Fruit fly (Drosophila melanogaster) whole organism, embryonic: ENCODE data around the gene anne.
A peak's percentile ranks its signal among the peaks of the same experiment; 100 is the strongest.

Experiments
- B-H2 ChIP-seq: fragments of 200-800 bp; sonication (Bioruptor generic); optimal IDR thresholded peaks from 2 replicates; lab custom pipeline; 2018; ENCODE audit warnings: missing biosample characterization, mild to moderate bottlenecking, missing genetic modification characterization
- CG1024 ChIP-seq: fragments of 200-800 bp; sonication (Bioruptor generic); IDR thresholded peaks from 2 replicates; pipeline ENCODE4 v1.3.6; 2022; ENCODE audit warnings: missing biosample characterization, missing genetic modification characterization
- CG10431 ChIP-seq: fragments of 200-800 bp; sonication (Bioruptor generic); optimal IDR thresholded peaks from 3 replicates; lab custom pipeline; 2018; ENCODE audit warnings: missing biosample characterization, mild to moderate bottlenecking, missing genetic modification characterization
- CG11723 ChIP-seq: fragments of 200-800 bp; sonication (Bioruptor generic); optimal IDR thresholded peaks from 2 replicates; lab custom pipeline; 2017; ENCODE audit warnings: missing biosample characterization, mild to moderate bottlenecking, missing genetic modification characterization
- CG1233 ChIP-seq: fragments of 200-800 bp; sonication (Bioruptor generic); optimal IDR thresholded peaks from 4 replicates; lab custom pipeline; 2018; ENCODE audit warnings: missing biosample characterization, mild to moderate bottlenecking, missing genetic modification characterization
- CG12659 ChIP-seq: fragments of 200-800 bp; sonication (Bioruptor generic); optimal IDR thresholded peaks from 3 replicates; lab custom pipeline; 2017; ENCODE audit warnings: mild to moderate bottlenecking, missing biosample characterization, missing genetic modification reagents, missing genetic modification characterization
- CG12942 ChIP-seq: fragments of 200-800 bp; sonication (Bioruptor generic); optimal IDR thresholded peaks from 3 replicates; lab custom pipeline; 2016; ENCODE audit warnings: missing biosample characterization, missing genetic modification characterization
- CG14014 ChIP-seq: fragments of 200-800 bp; sonication (Bioruptor generic); IDR thresholded peaks from 2 replicates; pipeline ENCODE4 v1.3.6; 2022; ENCODE audit warnings: missing biosample characterization, missing genetic modification characterization
- CG14710 ChIP-seq: fragments of 200-800 bp; sonication (Bioruptor generic); optimal IDR thresholded peaks from 3 replicates; lab custom pipeline; 2019; ENCODE audit warnings: missing biosample characterization, mild to moderate bottlenecking, missing genetic modification characterization, moderate library complexity
- CG15696 ChIP-seq: fragments of 200-800 bp; sonication (Bioruptor generic); optimal IDR thresholded peaks from 2 replicates; lab custom pipeline; 2019; ENCODE audit warnings: missing biosample characterization, mild to moderate bottlenecking, missing genetic modification characterization, moderate library complexity
- CG1603 ChIP-seq: fragments of 200-800 bp; sonication (Bioruptor generic); optimal IDR thresholded peaks from 2 replicates; lab custom pipeline; 2019; ENCODE audit warnings: missing biosample characterization, mild to moderate bottlenecking, missing genetic modification characterization, moderate library complexity
- CG17361 ChIP-seq: fragments of 200-800 bp; sonication (Bioruptor generic); IDR thresholded peaks from 3 replicates; pipeline ENCODE4 v1.3.6; 2022; ENCODE audit warnings: missing biosample characterization, missing genetic modification characterization
- CG17829 ChIP-seq: fragments of 200-800 bp; optimal IDR thresholded peaks from 2 replicates; lab custom pipeline; 2019; ENCODE audit warnings: missing biosample characterization, mild to moderate bottlenecking, missing genetic modification characterization, moderate library complexity
- CG18764 ChIP-seq: fragments of 200-800 bp; sonication (Bioruptor generic); optimal IDR thresholded peaks from 3 replicates; lab custom pipeline; 2016; ENCODE audit warnings: missing biosample characterization, missing genetic modification characterization
- CG2116 ChIP-seq: fragments of 200-800 bp; sonication (Bioruptor generic); optimal IDR thresholded peaks from 3 replicates; lab custom pipeline; 2018; ENCODE audit warnings: missing biosample characterization, mild to moderate bottlenecking, missing genetic modification characterization
- CG2129 ChIP-seq: fragments of 200-800 bp; sonication (Bioruptor generic); IDR thresholded peaks from 2 replicates; pipeline ENCODE4 v1.3.6; 2022; ENCODE audit warnings: missing biosample characterization, missing genetic modification characterization; ENCODE audit not compliant: partially characterized antibody
- CG2199 ChIP-seq: fragments of 200-800 bp; sonication (Bioruptor generic); IDR thresholded peaks from 3 replicates; pipeline ENCODE4 v1.3.6; 2022; ENCODE audit warnings: missing biosample characterization, missing genetic modification characterization
- CG2712 ChIP-seq: fragments of 200-800 bp; optimal IDR thresholded peaks from 3 replicates; lab custom pipeline; 2019; ENCODE audit warnings: missing biosample characterization, mild to moderate bottlenecking, missing genetic modification characterization, moderate library complexity
- CG33213 ChIP-seq: fragments of 200-800 bp; sonication (Bioruptor generic); optimal IDR thresholded peaks from 3 replicates; lab custom pipeline; 2016; ENCODE audit warnings: missing biosample characterization, missing genetic modification characterization
- CG4424 ChIP-seq: fragments of 200-800 bp; sonication (Bioruptor generic); optimal IDR thresholded peaks from 3 replicates; lab custom pipeline; 2016; ENCODE audit warnings: missing biosample characterization, missing genetic modification characterization
- CG7963 ChIP-seq: fragments of 200-800 bp; sonication (Bioruptor generic); IDR thresholded peaks from 3 replicates; pipeline ENCODE4 v1.3.6; 2022; ENCODE audit warnings: missing biosample characterization, missing genetic modification characterization; ENCODE audit not compliant: partially characterized antibody
- CG8089 ChIP-seq: fragments of 200-800 bp; sonication (Bioruptor generic); optimal IDR thresholded peaks from 3 replicates; lab custom pipeline; 2016; ENCODE audit warnings: missing biosample characterization, missing genetic modification characterization
- CG8290 ChIP-seq, 3 experiments: fragments of 200-800 bp; sonication (Bioruptor generic); optimal IDR thresholded peaks; 2 replicates each; lab custom pipeline; 2016 to 2019; ENCODE audit warnings: missing biosample characterization in 3 of 3, missing genetic modification characterization in 3 of 3, mild to moderate bottlenecking in 2 of 3, moderate library complexity in 1 of 3
- CG8924 ChIP-seq: fragments of 200-800 bp; optimal IDR thresholded peaks from 3 replicates; lab custom pipeline; 2019; ENCODE audit warnings: missing biosample characterization, mild to moderate bottlenecking, missing genetic modification characterization, moderate library complexity
- CHES-1-like ChIP-seq: fragments of 200-800 bp; sonication (Bioruptor generic); optimal IDR thresholded peaks from 2 replicates; lab custom pipeline; 2016; ENCODE audit warnings: missing biosample characterization, missing genetic modification characterization
- Dip3 ChIP-seq: fragments of 200-800 bp; sonication (Bioruptor generic); optimal IDR thresholded peaks from 3 replicates; lab custom pipeline; 2016; ENCODE audit warnings: missing biosample characterization, missing genetic modification characterization
- Dp ChIP-seq: fragments of 200-800 bp; sonication (Bioruptor generic); optimal IDR thresholded peaks from 2 replicates; lab custom pipeline; 2018; ENCODE audit warnings: missing biosample characterization, mild to moderate bottlenecking, missing genetic modification characterization, moderate library complexity
- Ets97D ChIP-seq: fragments of 200-800 bp; sonication (Bioruptor generic); optimal IDR thresholded peaks from 3 replicates; lab custom pipeline; 2016; ENCODE audit warnings: missing biosample characterization, missing genetic modification characterization
- Fer1 ChIP-seq: fragments of 200-800 bp; sonication (Bioruptor generic); optimal IDR thresholded peaks from 2 replicates; lab custom pipeline; 2017; ENCODE audit warnings: missing biosample characterization, mild to moderate bottlenecking, missing genetic modification characterization
- HmgZ ChIP-seq: fragments of 200-800 bp; sonication (Bioruptor generic); optimal IDR thresholded peaks from 2 replicates; lab custom pipeline; 2018; ENCODE audit warnings: missing biosample characterization, mild to moderate bottlenecking, missing genetic modification characterization
- Lhr ChIP-seq: fragments of 200-800 bp; sonication (Bioruptor generic); optimal IDR thresholded peaks from 3 replicates; lab custom pipeline; 2017; ENCODE audit warnings: mild to moderate bottlenecking, missing biosample characterization, missing genetic modification reagents, missing genetic modification characterization
- MESR4 ChIP-seq: fragments of 200-800 bp; sonication (Bioruptor generic); optimal IDR thresholded peaks from 2 replicates; lab custom pipeline; 2018; ENCODE audit warnings: missing biosample characterization, mild to moderate bottlenecking, missing genetic modification characterization, moderate library complexity
- Med ChIP-seq: fragments of 200-800 bp; sonication (Bioruptor generic); peaks from one replicate; lab custom pipeline; 2016; ENCODE audit warnings: missing biosample characterization, missing genetic modification characterization, mild to moderate bottlenecking, inconsistent platforms, moderate library complexity
- Poxn ChIP-seq: fragments of 200-800 bp; sonication (Bioruptor generic); IDR thresholded peaks from 2 replicates; pipeline ENCODE4 v1.3.6; 2022; ENCODE audit warnings: missing biosample characterization, missing genetic modification characterization
- ac ChIP-seq: fragments of 200-800 bp; sonication (Bioruptor generic); optimal IDR thresholded peaks from 3 replicates; lab custom pipeline; 2017; ENCODE audit warnings: missing biosample characterization, mild to moderate bottlenecking, missing genetic modification characterization
- al ChIP-seq: fragments of 200-800 bp; sonication (Bioruptor generic); IDR thresholded peaks from 2 replicates; pipeline ENCODE4 v1.3.6; 2022; ENCODE audit warnings: missing biosample characterization, missing genetic modification characterization
- fu2 ChIP-seq: fragments of 200-800 bp; sonication (Bioruptor generic); optimal IDR thresholded peaks from 2 replicates; lab custom pipeline; 2016; ENCODE audit warnings: missing biosample characterization, missing genetic modification characterization
- gfzf ChIP-seq: fragments of 200-800 bp; sonication (Bioruptor generic); optimal IDR thresholded peaks from 2 replicates; lab custom pipeline; 2016; ENCODE audit warnings: missing biosample characterization, mild to moderate bottlenecking, missing genetic modification characterization, moderate library complexity
- nau ChIP-seq: fragments of 200-800 bp; sonication (Bioruptor generic); optimal IDR thresholded peaks from 3 replicates; lab custom pipeline; 2017; ENCODE audit warnings: missing biosample characterization, mild to moderate bottlenecking, missing genetic modification characterization, missing genetic modification reagents
- pho ChIP-seq: fragments of 200-800 bp; sonication (Bioruptor generic); optimal IDR thresholded peaks from 2 replicates; lab custom pipeline; 2016; ENCODE audit warnings: missing biosample characterization, missing genetic modification characterization
- phol ChIP-seq: fragments of 200-800 bp; sonication (Bioruptor generic); optimal IDR thresholded peaks from 3 replicates; lab custom pipeline; 2018; ENCODE audit warnings: missing biosample characterization, mild to moderate bottlenecking, missing genetic modification characterization, moderate library complexity
- pzg ChIP-seq: fragments of 200-800 bp; sonication (Bioruptor generic); optimal IDR thresholded peaks from 3 replicates; lab custom pipeline; 2018; ENCODE audit warnings: missing biosample characterization, mild to moderate bottlenecking, missing genetic modification characterization, moderate library complexity
- row ChIP-seq: fragments of 200-800 bp; sonication (Bioruptor generic); IDR thresholded peaks from 3 replicates; pipeline ENCODE4 v1.3.6; 2022; ENCODE audit warnings: missing biosample characterization, missing genetic modification characterization
- seq ChIP-seq: fragments of 200-800 bp; sonication (Bioruptor generic); IDR thresholded peaks from 2 replicates; pipeline ENCODE4 v1.3.6; 2022; ENCODE audit warnings: missing biosample characterization, missing genetic modification characterization
- slou ChIP-seq: fragments of 200-800 bp; sonication (Bioruptor generic); optimal IDR thresholded peaks from 3 replicates; lab custom pipeline; 2016; ENCODE audit warnings: missing biosample characterization, missing genetic modification characterization
- sqz ChIP-seq: fragments of 200-800 bp; sonication (Bioruptor generic); optimal IDR thresholded peaks from 3 replicates; lab custom pipeline; 2018; ENCODE audit warnings: missing biosample characterization, mild to moderate bottlenecking, missing genetic modification characterization
- ssp ChIP-seq: fragments of 200-800 bp; sonication (Bioruptor generic); IDR thresholded peaks from 2 replicates; pipeline ENCODE4 v1.3.6; 2022; ENCODE audit warnings: missing biosample characterization, missing genetic modification characterization
- trem ChIP-seq: fragments of 200-800 bp; optimal IDR thresholded peaks from 3 replicates; lab custom pipeline; 2019; ENCODE audit warnings: missing biosample characterization, mild to moderate bottlenecking, missing genetic modification characterization, moderate library complexity
- zen ChIP-seq: fragments of 200-800 bp; sonication (Bioruptor generic); optimal IDR thresholded peaks from 3 replicates; lab custom pipeline; 2018; ENCODE audit warnings: missing biosample characterization, mild to moderate bottlenecking, missing genetic modification characterization, moderate library complexity

Gene anne

dm6 chr4:131958-132623, at the start of gene anne:
TSS of gene anne (plus strand) at chr4:132220.
- TF ChIP-seq Med (peak; percentile 68), Ets97D (GFP tag; lab: Kevin White, UChicago) (peak; percentile 68), CG2712 (peak; percentile 64), CG14710 (peak; percentile 75), CG1024 (peak; percentile 100), al (GFP tag; lab: Robert Waterston, UW) (no peak), CG1233 (GFP tag; lab: Kevin White, UChicago) (peak; percentile 4), CG2129 (no peak), CG17361 (GFP tag; lab: Robert Waterston, UW) (0 out of 3 replicates have a peak, but pooled peaks have one; percentile 36), CG7963 (GFP tag; lab: Robert Waterston, UW) (no peak), slou (GFP tag; lab: Kevin White, UChicago) (peak; percentile 35), CG11723 (GFP tag; lab: Kevin White, UChicago) (peak; percentile 99), CG2199 (peak; percentile 83; the same call in 2 of the 3 replicates), CG14014 (GFP tag; lab: Robert Waterston, UW) (no peak), Poxn (no peak), CG8089 (GFP tag; lab: Kevin White, UChicago) (peak; percentile 80), trem (peak; percentile 31), phol (tag; lab: Kevin White, UChicago) (peak; percentile 68), HmgZ (peak; percentile 59), CG12659 (GFP tag; lab: Kevin White, UChicago) (peak; percentile 84), pho (GFP tag; lab: Kevin White, UChicago) (peak; percentile 12), CG2116 (GFP tag; lab: Kevin White, UChicago) (peak; percentile 48), ac (GFP tag; lab: Kevin White, UChicago) (no peak), pzg (GFP tag; lab: Kevin White, UChicago) (peak; percentile 86), gfzf (GFP tag; lab: Kevin White, UChicago) (peak; percentile 34), ssp (GFP tag; lab: Robert Waterston, UW) (peak; percentile 99), row (peak; percentile 86), CG10431 (GFP tag; lab: Kevin White, UChicago) (peak; percentile 23), sqz (GFP tag; lab: Kevin White, UChicago) (peak; percentile 14), CG15696 (tag; lab: Kevin White, UChicago) (peak; percentile 21), CG33213 (GFP tag; lab: Kevin White, UChicago) (peak; percentile 21), CG18764 (GFP tag; lab: Kevin White, UChicago) (peak; percentile 41), B-H2 (GFP tag; lab: Kevin White, UChicago) (no peak), zen (peak; percentile 65), Dp (GFP tag; lab: Kevin White, UChicago) (peak; percentile 5), Fer1 (GFP tag; lab: Kevin White, UChicago) (no peak), MESR4 (GFP tag; lab: Kevin White, UChicago) (peak; percentile 28), seq (GFP tag; lab: Robert Waterston, UW) (no peak), fu2 (GFP tag; lab: Kevin White, UChicago) (no peak), CG17829 (tag; lab: Kevin White, UChicago) (peak; percentile 23), Dip3 (GFP tag; lab: Kevin White, UChicago) (no peak), CG8290 (GFP tag; optimal IDR thresholded peaks at IDR 0.05; lab: Kevin White, UChicago) (peak; percentile 78), CG8290 (tag; optimal IDR thresholded peaks at IDR 0.05; lab: Kevin White, UChicago) (peak; percentile 15 to 19), CHES-1-like (GFP tag; lab: Kevin White, UChicago) (no peak), CG12942 (GFP tag; lab: Kevin White, UChicago) (peak; percentile 20), CG8924 (tag; lab: Kevin White, UChicago) (peak; percentile 32), nau (GFP tag; lab: Kevin White, UChicago) (no peak), Lhr (GFP tag; lab: Kevin White, UChicago) (peak; percentile 70), CG1603 (tag; lab: Kevin White, UChicago) (peak; percentile 100), CG4424 (GFP tag; lab: Kevin White, UChicago) (peak; percentile 16)
